Worm (Caenorhabditis elegans) whole organism, L3 larva: ENCODE results near the gene F14H12.3.

Experiments
- aly-2 ChIP-seq: fragments of 150-350 bp; optimal IDR thresholded peaks from 2 replicates; lab custom pipeline; 2014; ENCODE audit warnings: missing biosample characterization, missing genetic modification characterization
- daf-12 ChIP-seq: fragments of 150-350 bp; optimal IDR thresholded peaks from 2 replicates; lab custom pipeline; 2014; ENCODE audit warnings: missing biosample characterization, missing genetic modification reagents, missing genetic modification characterization
- fkh-10 ChIP-seq: sonication (generic microtip); optimal IDR thresholded peaks from 2 replicates; lab custom pipeline; 2017; ENCODE audit warnings: missing biosample characterization, missing genetic modification reagents, missing genetic modification characterization
- nfya-1 ChIP-seq: sonication (generic microtip); optimal IDR thresholded peaks from 2 replicates; lab custom pipeline; 2017; ENCODE audit warnings: missing genetic modification characterization, mild to moderate bottlenecking, missing compliant biosample characterization, antibody characterized with exemption, moderate library complexity; ENCODE audit not compliant: insufficient read depth
- nhr-11 ChIP-seq: fragments of 150-350 bp; optimal IDR thresholded peaks from 2 replicates; lab custom pipeline; 2014; ENCODE audit warnings: missing biosample characterization, missing genetic modification characterization
- nhr-12 ChIP-seq: fragments of 150-350 bp; optimal IDR thresholded peaks from 2 replicates; lab custom pipeline; 2014; ENCODE audit warnings: missing biosample characterization, missing genetic modification characterization
- nhr-237 ChIP-seq: fragments of 150-350 bp; optimal IDR thresholded peaks from 2 replicates; lab custom pipeline; 2014; ENCODE audit warnings: missing biosample characterization, missing genetic modification characterization
- nhr-28 ChIP-seq: fragments of 150-350 bp; optimal IDR thresholded peaks from 2 replicates; lab custom pipeline; 2014; ENCODE audit warnings: missing biosample characterization, missing genetic modification characterization
- pqm-1 ChIP-seq: fragments of 150-350 bp; optimal IDR thresholded peaks from 2 replicates; lab custom pipeline; 2017; ENCODE audit warnings: missing biosample characterization, missing genetic modification characterization, inconsistent platforms

- TF ChIP-seq aly-2 (no peak), nhr-11 (tag; lab: Kevin White, UChicago) (no peak), pqm-1 (tag; lab: Kevin White, UChicago) (no peak), nhr-28 (tag; lab: Kevin White, UChicago) (no peak), fkh-10 (GFP tag; lab: Kevin White, UChicago) (no peak), nhr-12 (tag; lab: Kevin White, UChicago) (no peak), daf-12 (tag; lab: Kevin White, UChicago) (no peak), nhr-237 (no peak), nfya-1 (tag; lab: Kevin White, UChicago) (no peak)
These were observed 19.2 kb downstream of the F14H12.3 start, which contains the start of gene F14H12.17 for ce11 chrX:4363200-4363599.
